Fruit fly (Drosophila melanogaster) whole organism: Measurements from ENCODE around the gene CG4829.

ENCODE experiments used
- CG8478 ChIP-seq: fragments of >200 bp; optimal IDR thresholded peaks from 2 replicates; lab custom pipeline; 2018; ENCODE audit warnings: inconsistent platforms
- Dll ChIP-seq: fragments of >200 bp; optimal IDR thresholded peaks from 2 replicates; lab custom pipeline; 2017
- EcR ChIP-seq, 2 experiments: fragments of >200 bp; optimal IDR thresholded peaks; 2 replicates each; lab custom pipeline; 2017; ENCODE audit warnings: missing biosample characterization in 2 of 2, missing genetic modification characterization in 2 of 2, missing genetic modification reagents in 2 of 2
- pan ChIP-seq: fragments of >200 bp; optimal IDR thresholded peaks from 2 replicates; lab custom pipeline; 2017
- psq ChIP-seq: fragments of >200 bp; optimal IDR thresholded peaks from 2 replicates; lab custom pipeline; 2017
- usp ChIP-seq: fragments of >200 bp; optimal IDR thresholded peaks from 2 replicates; lab custom pipeline; 2017; ENCODE audit warnings: missing biosample characterization, missing genetic modification characterization, mixed read lengths

dm6 chrX:16799914-16800313 is 11.6 kb upstream of the CG4829 start:
- TF ChIP-seq psq (lab: Kevin White, UChicago) (no peak), CG8478 (lab: Kevin White, UChicago) (no peak), pan (no peak), usp (GFP tag; lab: Kevin White, UChicago) (no peak), Dll (lab: Kevin White, UChicago) (no peak), EcR (GFP tag; optimal IDR thresholded peaks at IDR 0.05; lab: Kevin White, UChicago) (no peak)
